Worm (Caenorhabditis elegans) whole organism, L3 larva: ENCODE data around the gene ent-3.

Experiments
- R02D3.7 ChIP-seq: fragments of 150-350 bp; optimal IDR thresholded peaks from 2 replicates; lab custom pipeline; 2014; ENCODE audit warnings: missing biosample characterization, missing genetic modification characterization
- ZK546.5 ChIP-seq: sonication (generic microtip); optimal IDR thresholded peaks from 2 replicates; lab custom pipeline; 2017; ENCODE audit warnings: missing biosample characterization, missing genetic modification characterization
- aly-2 ChIP-seq: fragments of 150-350 bp; optimal IDR thresholded peaks from 2 replicates; lab custom pipeline; 2014; ENCODE audit warnings: missing biosample characterization, missing genetic modification characterization
- ama-1 ChIP-seq: fragments of 150-350 bp; optimal IDR thresholded peaks from 2 replicates; lab custom pipeline; 2018
- ceh-16 ChIP-seq: sonication (generic microtip); optimal IDR thresholded peaks from 2 replicates; lab custom pipeline; 2017; ENCODE audit warnings: missing biosample characterization, missing genetic modification characterization
- ceh-28 ChIP-seq: fragments of 150-350 bp; optimal IDR thresholded peaks from 2 replicates; lab custom pipeline; 2014; ENCODE audit warnings: missing biosample characterization, missing genetic modification reagents, missing genetic modification characterization
- ceh-82 ChIP-seq: fragments of 150-350 bp; optimal IDR thresholded peaks from 2 replicates; lab custom pipeline; 2014; ENCODE audit warnings: missing biosample characterization, missing genetic modification characterization
- ceh-9 ChIP-seq: sonication (generic microtip); optimal IDR thresholded peaks from 2 replicates; lab custom pipeline; 2018; ENCODE audit warnings: missing biosample characterization, missing genetic modification characterization
- daf-12 ChIP-seq: fragments of 150-350 bp; optimal IDR thresholded peaks from 2 replicates; lab custom pipeline; 2014; ENCODE audit warnings: missing biosample characterization, missing genetic modification reagents, missing genetic modification characterization
- egl-27 ChIP-seq: sonication (generic microtip); optimal IDR thresholded peaks from 4 replicates; lab custom pipeline; 2017; ENCODE audit warnings: missing biosample characterization, missing genetic modification reagents, missing genetic modification characterization
- egl-5 ChIP-seq: fragments of 150-350 bp; optimal IDR thresholded peaks from 2 replicates; lab custom pipeline; 2017; ENCODE audit warnings: missing biosample characterization, missing genetic modification reagents, missing genetic modification characterization, inconsistent platforms
- elt-1 ChIP-seq: fragments of 150-350 bp; optimal IDR thresholded peaks from 2 replicates; lab custom pipeline; 2014; ENCODE audit warnings: missing biosample characterization, missing genetic modification characterization
- elt-2 ChIP-seq: sonication (generic microtip); optimal IDR thresholded peaks from 2 replicates; lab custom pipeline; 2016; ENCODE audit warnings: missing genetic modification reagents, mild to moderate bottlenecking, missing genetic modification characterization, missing compliant biosample characterization
- elt-3 ChIP-seq, 3 experiments: fragments of 150-350 bp in 1 of 3; sonication (generic microtip) in 2 of 3; optimal IDR thresholded peaks; 2 replicates in 2 of 3; 4 replicates in 1 of 3; lab custom pipeline; 2014 to 2017; ENCODE audit warnings: missing biosample characterization in 3 of 3, missing genetic modification characterization in 3 of 3
- eor-1 ChIP-seq, 2 experiments: fragments of 150-350 bp; optimal IDR thresholded peaks; 2 replicates each; lab custom pipeline; 2014 to 2018; ENCODE audit warnings: missing biosample characterization in 2 of 2, missing genetic modification characterization in 2 of 2
- fkh-10 ChIP-seq: sonication (generic microtip); optimal IDR thresholded peaks from 2 replicates; lab custom pipeline; 2017; ENCODE audit warnings: missing biosample characterization, missing genetic modification reagents, missing genetic modification characterization
- fkh-2 ChIP-seq: fragments of 150-350 bp; optimal IDR thresholded peaks from 2 replicates; lab custom pipeline; 2014; ENCODE audit warnings: missing biosample characterization, missing genetic modification reagents, missing genetic modification characterization
- fos-1 ChIP-seq: fragments of 150-350 bp; optimal IDR thresholded peaks from 2 replicates; lab custom pipeline; 2014; ENCODE audit warnings: missing biosample characterization, missing genetic modification characterization
- hmg-11 ChIP-seq: sonication (generic microtip); optimal IDR thresholded peaks from 2 replicates; lab custom pipeline; 2016; ENCODE audit warnings: missing genetic modification characterization, missing compliant biosample characterization
- jun-1 ChIP-seq: fragments of 150-350 bp; optimal IDR thresholded peaks from 2 replicates; lab custom pipeline; 2014; ENCODE audit warnings: missing biosample characterization, missing genetic modification reagents, missing genetic modification characterization
- lin-15B ChIP-seq: fragments of 150-350 bp; optimal IDR thresholded peaks from 2 replicates; lab custom pipeline; 2014; ENCODE audit warnings: missing biosample characterization, missing genetic modification characterization
- lin-39 ChIP-seq: fragments of 150-350 bp; optimal IDR thresholded peaks from 2 replicates; lab custom pipeline; 2018; ENCODE audit warnings: missing biosample characterization, missing genetic modification reagents, missing genetic modification characterization
- lsy-12 ChIP-seq: sonication (generic microtip); optimal IDR thresholded peaks from 2 replicates; lab custom pipeline; 2016; ENCODE audit warnings: mild to moderate bottlenecking, missing genetic modification characterization, missing compliant biosample characterization
- mdl-1 ChIP-seq: fragments of 150-350 bp; optimal IDR thresholded peaks from 2 replicates; lab custom pipeline; 2014; ENCODE audit warnings: missing biosample characterization, missing genetic modification characterization
- mml-1 ChIP-seq: fragments of 150-350 bp; sonication (generic microtip); optimal IDR thresholded peaks from 3 replicates; lab custom pipeline; 2014; ENCODE audit warnings: missing biosample characterization, missing genetic modification characterization
- nfya-1 ChIP-seq: sonication (generic microtip); optimal IDR thresholded peaks from 2 replicates; lab custom pipeline; 2017; ENCODE audit warnings: missing genetic modification characterization, mild to moderate bottlenecking, missing compliant biosample characterization, antibody characterized with exemption, moderate library complexity; ENCODE audit not compliant: insufficient read depth
- nhr-11 ChIP-seq: fragments of 150-350 bp; optimal IDR thresholded peaks from 2 replicates; lab custom pipeline; 2014; ENCODE audit warnings: missing biosample characterization, missing genetic modification characterization
- nhr-12 ChIP-seq: fragments of 150-350 bp; optimal IDR thresholded peaks from 2 replicates; lab custom pipeline; 2014; ENCODE audit warnings: missing biosample characterization, missing genetic modification characterization
- nhr-23 ChIP-seq: fragments of 150-350 bp; optimal IDR thresholded peaks from 2 replicates; lab custom pipeline; 2014; ENCODE audit warnings: missing biosample characterization, missing genetic modification reagents, missing genetic modification characterization
- nhr-237 ChIP-seq: fragments of 150-350 bp; optimal IDR thresholded peaks from 2 replicates; lab custom pipeline; 2014; ENCODE audit warnings: missing biosample characterization, missing genetic modification characterization
- nhr-25 ChIP-seq: sonication (generic microtip); optimal IDR thresholded peaks from 2 replicates; lab custom pipeline; 2017; ENCODE audit warnings: missing biosample characterization, missing genetic modification characterization
- nhr-28 ChIP-seq: fragments of 150-350 bp; optimal IDR thresholded peaks from 2 replicates; lab custom pipeline; 2014; ENCODE audit warnings: missing biosample characterization, missing genetic modification characterization
- nhr-43 ChIP-seq: sonication (generic microtip); optimal IDR thresholded peaks from 2 replicates; lab custom pipeline; 2016; ENCODE audit warnings: mild to moderate bottlenecking, missing genetic modification characterization, missing compliant biosample characterization; ENCODE audit not compliant: poor library complexity, severe bottlenecking
- nhr-67 ChIP-seq: fragments of 150-350 bp; optimal IDR thresholded peaks from 2 replicates; lab custom pipeline; 2014; ENCODE audit warnings: missing biosample characterization, missing genetic modification characterization
- nhr-76 ChIP-seq: fragments of 150-350 bp; sonication (generic microtip); optimal IDR thresholded peaks from 5 replicates; lab custom pipeline; 2014; ENCODE audit warnings: missing biosample characterization, missing genetic modification characterization
- nhr-77 ChIP-seq: fragments of 150-350 bp; optimal IDR thresholded peaks from 2 replicates; lab custom pipeline; 2014; ENCODE audit warnings: missing biosample characterization, missing genetic modification characterization
- pha-4 ChIP-seq: fragments of 150-350 bp; optimal IDR thresholded peaks from 2 replicates; lab custom pipeline; 2014; ENCODE audit warnings: missing biosample characterization, missing genetic modification reagents, missing genetic modification characterization
- pqm-1 ChIP-seq: fragments of 150-350 bp; optimal IDR thresholded peaks from 2 replicates; lab custom pipeline; 2017; ENCODE audit warnings: missing biosample characterization, missing genetic modification characterization, inconsistent platforms
- sea-2 ChIP-seq: fragments of 150-350 bp; sonication (generic microtip); optimal IDR thresholded peaks from 4 replicates; lab custom pipeline; 2014; ENCODE audit warnings: missing biosample characterization, missing genetic modification reagents, missing genetic modification characterization
- skn-1 ChIP-seq: fragments of 150-350 bp; optimal IDR thresholded peaks from 2 replicates; lab custom pipeline; 2014; ENCODE audit warnings: missing biosample characterization, missing genetic modification characterization
- snpc-4 ChIP-seq: fragments of 150-350 bp; optimal IDR thresholded peaks from 2 replicates; lab custom pipeline; 2014; ENCODE audit warnings: missing biosample characterization, missing genetic modification characterization
- tbx-2 ChIP-seq: sonication (generic microtip); optimal IDR thresholded peaks from 2 replicates; lab custom pipeline; 2016; ENCODE audit warnings: mild to moderate bottlenecking, missing genetic modification characterization, missing compliant biosample characterization
- unc-39 ChIP-seq: sonication (generic microtip); optimal IDR thresholded peaks from 4 replicates; lab custom pipeline; 2017; ENCODE audit warnings: missing biosample characterization, missing genetic modification characterization
- unc-62 ChIP-seq: fragments of 150-350 bp; sonication (generic microtip); optimal IDR thresholded peaks from 4 replicates; lab custom pipeline; 2014; ENCODE audit warnings: missing biosample characterization, missing genetic modification reagents, missing genetic modification characterization
- zag-1 ChIP-seq: fragments of 150-350 bp; optimal IDR thresholded peaks from 2 replicates; lab custom pipeline; 2014; ENCODE audit warnings: missing biosample characterization, missing genetic modification characterization
- ztf-11 ChIP-seq: fragments of 150-350 bp; optimal IDR thresholded peaks from 2 replicates; lab custom pipeline; 2014; ENCODE audit warnings: missing biosample characterization, missing genetic modification characterization
- ztf-4 ChIP-seq: fragments of 150-350 bp; optimal IDR thresholded peaks from 2 replicates; lab custom pipeline; 2014; ENCODE audit warnings: missing biosample characterization, missing genetic modification characterization

Gene ent-3

DNA sequence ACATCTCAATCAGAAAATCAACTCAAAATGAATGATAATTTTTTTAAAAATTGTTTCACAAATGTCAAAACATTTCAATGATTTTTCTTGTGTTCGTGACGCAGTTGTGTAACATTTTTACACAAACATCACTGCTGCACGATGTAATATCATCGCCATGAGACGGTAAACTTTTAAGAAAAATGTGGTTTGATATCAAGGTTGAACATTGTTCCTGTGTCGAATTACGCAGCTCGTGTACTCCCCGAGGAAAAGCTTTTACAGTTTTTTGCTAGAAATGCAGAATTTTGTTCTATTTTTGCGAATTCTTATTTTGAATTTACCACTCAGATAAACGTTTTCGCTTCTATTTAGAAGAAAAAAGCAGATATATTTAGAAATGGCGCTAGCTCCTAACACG, 38.2 kb downstream of the ent-3 start:
- TF ChIP-seq nfya-1 (tag; lab: Kevin White, UChicago) (peak; percentile 40), lsy-12 (tag; lab: Kevin White, UChicago) (peak; percentile 10), fkh-10 (GFP tag; lab: Kevin White, UChicago) (no peak), nhr-23 (tag; lab: Kevin White, UChicago) (no peak), lin-15B (tag; lab: Kevin White, UChicago) (peak; percentile 14), ceh-16 (tag; lab: Kevin White, UChicago) (no peak), elt-2 (tag; lab: Kevin White, UChicago) (peak; percentile 30), ztf-4 (tag; lab: Kevin White, UChicago) (peak; percentile 9), daf-12 (tag; lab: Kevin White, UChicago) (no peak), ama-1 (lab: Kevin White, UChicago) (peak; percentile 58), nhr-43 (peak; percentile 77), nhr-25 (tag; lab: Kevin White, UChicago) (peak; percentile 57), R02D3.7 (tag; lab: Kevin White, UChicago) (peak; percentile 16)

DNA sequence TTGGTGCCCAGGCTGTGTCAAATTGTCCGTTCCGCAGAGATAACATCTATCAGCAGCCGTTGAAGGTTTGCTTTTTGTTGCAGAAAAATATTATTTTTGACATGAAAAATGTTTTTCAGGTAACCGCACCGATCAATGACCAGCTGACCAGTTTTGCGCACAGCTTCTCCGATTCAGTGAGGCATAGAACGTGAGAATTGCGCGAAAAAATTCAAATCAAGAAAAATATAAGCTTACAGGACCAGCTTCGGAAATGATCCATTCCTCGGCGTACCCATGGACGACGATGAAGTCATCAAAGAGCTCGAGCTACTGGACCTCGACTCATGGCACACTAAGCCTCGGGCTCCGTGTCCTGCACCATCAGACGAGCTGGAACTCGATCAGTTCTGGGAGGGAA, 41.3 kb downstream of the ent-3 start:
- peak; percentile 40 for TF ChIP-seq ama-1 (lab: Kevin White, UChicago)
- no peak for TF ChIP-seq elt-1 (tag; lab: Kevin White, UChicago)

DNA sequence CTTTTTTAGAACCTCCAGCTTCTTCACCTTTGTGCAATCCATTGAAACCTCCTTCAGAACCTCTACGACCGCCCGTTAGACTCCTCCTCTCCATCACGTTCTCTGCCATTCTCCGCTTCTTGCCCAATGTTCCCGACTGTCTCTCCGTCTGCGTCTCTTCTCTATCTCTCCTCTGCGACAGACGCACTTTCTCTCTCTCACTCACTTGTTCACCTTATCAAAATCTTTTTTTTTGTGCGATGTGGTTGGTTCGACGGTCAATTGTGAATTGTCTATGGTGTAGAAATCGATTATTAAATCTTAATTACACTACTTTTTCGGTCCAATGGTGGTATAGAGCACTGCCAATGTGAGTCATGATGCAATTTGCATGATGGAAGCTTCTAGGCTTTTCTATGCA, 42.4 kb downstream of the ent-3 start, which contains the start of gene atfs-1:
Gene atfs-1, plus strand, starts transcription at position 213 of the 400 bp plus-strand sequence.
- TF ChIP-seq mml-1 (no peak), daf-12 (tag; lab: Kevin White, UChicago) (no peak), egl-27 (no peak), nhr-77 (tag; lab: Kevin White, UChicago) (peak; percentile 47), unc-39 (tag; lab: Kevin White, UChicago) (no peak), unc-62 (GFP tag; lab: Kevin White, UChicago) (no peak), fkh-10 (GFP tag; lab: Kevin White, UChicago) (no peak), nfya-1 (tag; lab: Kevin White, UChicago) (peak; percentile 80), lin-15B (tag; lab: Kevin White, UChicago) (peak; percentile 33), nhr-67 (tag; lab: Kevin White, UChicago) (no peak), lin-39 (tag; lab: Kevin White, UChicago) (peak; percentile 53), jun-1 (peak; percentile 32), egl-5 (no peak), sea-2 (no peak), nhr-43 (peak; percentile 54), elt-1 (tag; lab: Kevin White, UChicago) (no peak), hmg-11 (tag; lab: Kevin White, UChicago) (peak; percentile 81), pha-4 (tag; lab: Kevin White, UChicago) (peak; percentile 77), nhr-28 (tag; lab: Kevin White, UChicago) (no peak), ztf-11 (no peak), nhr-12 (no peak), fos-1 (tag; lab: Kevin White, UChicago) (no peak), zag-1 (no peak), tbx-2 (tag; lab: Kevin White, UChicago) (no peak), ztf-4 (tag; lab: Kevin White, UChicago) (no peak), elt-2 (tag; lab: Kevin White, UChicago) (peak; percentile 85), fkh-2 (no peak), ceh-82 (no peak), mdl-1 (tag; lab: Kevin White, UChicago) (no peak), nhr-11 (no peak), nhr-237 (tag; lab: Kevin White, UChicago) (no peak), nhr-25 (tag; lab: Kevin White, UChicago) (peak; percentile 80), elt-3 (tag; optimal IDR thresholded peaks at IDR 0.05; lab: Kevin White, UChicago) (no peak), ceh-28 (tag; lab: Kevin White, UChicago) (peak; percentile 53), skn-1 (tag; lab: Kevin White, UChicago) (no peak), ceh-9 (no peak), R02D3.7 (tag; lab: Kevin White, UChicago) (peak; percentile 44), snpc-4 (peak; percentile 35), pqm-1 (tag; lab: Kevin White, UChicago) (peak; percentile 75), aly-2 (tag; lab: Kevin White, UChicago) (no peak), nhr-23 (tag; lab: Kevin White, UChicago) (peak; percentile 57), ama-1 (lab: Kevin White, UChicago) (peak; percentile 9), eor-1 (tag; optimal IDR thresholded peaks at IDR 0.05; lab: Kevin White, UChicago) (no peak), ZK546.5 (tag; lab: Kevin White, UChicago) (no peak), ceh-16 (tag; lab: Kevin White, UChicago) (no peak), nhr-76 (tag; lab: Kevin White, UChicago) (no peak), lsy-12 (tag; lab: Kevin White, UChicago) (peak; percentile 17)
